Fruit fly (Drosophila melanogaster): ENCODE data around the gene Pdha.
A peak's percentile ranks its signal among the peaks of the same experiment; 100 is the strongest.

Pdha gene

dm6 chrX:4678146-4678912 is 23.8 kb upstream of the Pdha start:
- TF ChIP-seq odd (GFP tag; optimal IDR thresholded peaks at IDR 0.05) (no peak), Trl (optimal IDR thresholded peaks at IDR 0.05) (peak in 1 of 2 experiments; percentile 66), Trl (GFP tag; optimal IDR thresholded peaks at IDR 0.05) (no peak), twi (tag; optimal IDR thresholded peaks at IDR 0.05) (peak; percentile 77), CG10654 (GFP tag; optimal IDR thresholded peaks at IDR 0.05) (no peak), CG7745 (tag; optimal IDR thresholded peaks at IDR 0.05) (no peak), ci (GFP tag; IDR thresholded peaks at IDR 0.05) (no peak), CG10209 (GFP tag; optimal IDR thresholded peaks at IDR 0.05) (no peak), CG5180 (GFP tag; optimal IDR thresholded peaks at IDR 0.05) (no peak), crol (GFP tag; IDR thresholded peaks at IDR 0.05) (peak; percentile 95), otp (GFP tag; IDR thresholded peaks at IDR 0.05) (no peak), Hey (tag; optimal IDR thresholded peaks at IDR 0.05) (no peak), Hsf (GFP tag; optimal IDR thresholded peaks at IDR 0.05) (no peak), Kr (GFP tag; optimal IDR thresholded peaks at IDR 0.05) (peak; percentile 45), D (optimal IDR thresholded peaks at IDR 0.05) (peak; percentile 58), D (GFP tag; optimal IDR thresholded peaks at IDR 0.05) (no peak), sd (tag; optimal IDR thresholded peaks at IDR 0.05) (peak; percentile 49), ssp (GFP tag; IDR thresholded peaks at IDR 0.05) (no peak), Lhr (GFP tag; optimal IDR thresholded peaks at IDR 0.05) (no peak), CG16813 (GFP tag; IDR thresholded peaks at IDR 0.05; ENCODE audit: partially characterized antibody) (no peak), CG11456 (GFP tag; IDR thresholded peaks at IDR 0.05) (no peak), CG8944 (GFP tag; optimal IDR thresholded peaks at IDR 0.05) (no peak), chm (GFP tag; IDR thresholded peaks at IDR 0.05) (0 out of 2 replicates have a peak, but pooled peaks have one; percentile 7), pros (GFP tag; optimal IDR thresholded peaks at IDR 0.05) (peak; percentile 95), sqz (GFP tag; optimal IDR thresholded peaks at IDR 0.05) (peak; percentile 51), CG1832 (GFP tag; optimal IDR thresholded peaks at IDR 0.05) (peak; percentile 64), sens (GFP tag) (peak; percentile 48), onecut (GFP tag; IDR thresholded peaks at IDR 0.05) (peak; percentile 85), zen (tag; optimal IDR thresholded peaks at IDR 0.05) (no peak), Xbp1 (GFP tag; optimal IDR thresholded peaks at IDR 0.05) (peak; percentile 9), CG33557 (GFP tag; optimal IDR thresholded peaks at IDR 0.05) (no peak), chinmo (GFP tag; IDR thresholded peaks at IDR 0.05; ENCODE audit: partially characterized antibody) (0 out of 4 replicates have a peak, but pooled peaks have one; percentile 26), Med (GFP tag) (peak; percentile 32), so (GFP tag; IDR thresholded peaks at IDR 0.05) (no peak)

- no peak for TF ChIP-seq ttk (GFP tag; IDR thresholded peaks at IDR 0.05)
- 0 out of 2 replicates have a peak, but pooled peaks have one; percentile 12 for TF ChIP-seq ranshi (GFP tag; IDR thresholded peaks at IDR 0.05)
- TF ChIP-seq inv (GFP tag; IDR thresholded peaks at IDR 0.05; ENCODE audit: partially characterized antibody): no peak
- no peak for TF ChIP-seq disco-r (GFP tag; optimal IDR thresholded peaks at IDR 0.05)
- no peak for TF ChIP-seq hbn (GFP tag; IDR thresholded peaks at IDR 0.05; ENCODE audit: partially characterized antibody)
- no peak for TF ChIP-seq tll (GFP tag; optimal IDR thresholded peaks at IDR 0.05)
- TF ChIP-seq HLH4C (GFP tag; IDR thresholded peaks at IDR 0.05; ENCODE audit: partially characterized antibody): peak; percentile 36; the same call in 1 of the 3 replicates
- TF ChIP-seq Lhr (GFP tag; optimal IDR thresholded peaks at IDR 0.05): peak; percentile 33
- peak; percentile 62 for TF ChIP-seq D (optimal IDR thresholded peaks at IDR 0.05)
- no peak for TF ChIP-seq D (GFP tag; optimal IDR thresholded peaks at IDR 0.05)
- TF ChIP-seq Mad (GFP tag; optimal IDR thresholded peaks at IDR 0.05): no peak
- no peak for TF ChIP-seq B-H2 (GFP tag; optimal IDR thresholded peaks at IDR 0.05)
- TF ChIP-seq sob (GFP tag; IDR thresholded peaks at IDR 0.05): 0 out of 2 replicates have a peak, but pooled peaks have one; percentile 5
- peak; percentile 46 for TF ChIP-seq sqz (GFP tag; optimal IDR thresholded peaks at IDR 0.05)
- peak; percentile 19 for TF ChIP-seq stwl (tag; optimal IDR thresholded peaks at IDR 0.05)
- no peak for TF ChIP-seq Nf-YC (tag; optimal IDR thresholded peaks at IDR 0.05)
- TF ChIP-seq Oaz (GFP tag; IDR thresholded peaks at IDR 0.05): no peak
- TF ChIP-seq Myb (GFP tag; optimal IDR thresholded peaks at IDR 0.05): peak; percentile 97
Measured at dm6 chrX:4678913-4679812, 22.9 kb upstream of the Pdha start, which contains the start of gene fzr. TSS of gene fzr (minus strand) at chrX:4679537.
